Fruit fly (Drosophila melanogaster): Measurements from ENCODE around the gene homer.

- TF ChIP-seq pan (optimal IDR thresholded peaks at IDR 0.05) (no peak), EcR (GFP tag; optimal IDR thresholded peaks at IDR 0.05) (no peak), Dll (optimal IDR thresholded peaks at IDR 0.05) (no peak), CG8478 (optimal IDR thresholded peaks at IDR 0.05) (no peak)
Measured at dm6 chr2L:6701409-6702199, 21.6 kb downstream of the homer start.
